Fruit fly (Drosophila melanogaster): ENCODE results near the gene CG15155.

The CG15155 gene

DNA sequence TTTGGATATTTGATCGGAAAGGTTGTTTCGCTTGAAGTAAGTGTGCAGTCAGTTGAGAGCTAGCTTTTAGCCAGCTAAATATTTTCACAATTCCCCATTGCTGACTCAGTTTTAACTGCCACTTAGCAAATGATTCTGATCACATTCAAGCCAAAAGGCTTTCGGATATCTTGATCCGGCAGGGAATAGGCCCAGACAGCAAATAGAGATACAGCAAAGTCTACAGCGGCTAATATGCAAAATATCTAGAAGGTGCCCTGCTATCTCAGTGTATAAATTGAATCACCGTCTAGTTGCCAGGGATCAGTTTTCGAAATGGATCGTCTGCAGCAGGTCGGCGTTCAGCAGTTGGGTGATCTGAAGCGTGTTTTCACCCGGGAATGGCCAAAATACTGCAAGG, at the start of gene CG15155:
CG15155 (plus strand) TSS at position 301 of the 400 bp plus-strand sequence.
- TF ChIP-seq fd96Ca (GFP tag; IDR thresholded peaks at IDR 0.05): no peak
- no peak for TF ChIP-seq EcR (GFP tag; optimal IDR thresholded peaks at IDR 0.05)
- TF ChIP-seq CG12605 (GFP tag; IDR thresholded peaks at IDR 0.05): no peak
- no peak for TF ChIP-seq CG9948 (tag; optimal IDR thresholded peaks at IDR 0.05)
- no peak for TF ChIP-seq Snoo (tag; optimal IDR thresholded peaks at IDR 0.05)

DNA sequence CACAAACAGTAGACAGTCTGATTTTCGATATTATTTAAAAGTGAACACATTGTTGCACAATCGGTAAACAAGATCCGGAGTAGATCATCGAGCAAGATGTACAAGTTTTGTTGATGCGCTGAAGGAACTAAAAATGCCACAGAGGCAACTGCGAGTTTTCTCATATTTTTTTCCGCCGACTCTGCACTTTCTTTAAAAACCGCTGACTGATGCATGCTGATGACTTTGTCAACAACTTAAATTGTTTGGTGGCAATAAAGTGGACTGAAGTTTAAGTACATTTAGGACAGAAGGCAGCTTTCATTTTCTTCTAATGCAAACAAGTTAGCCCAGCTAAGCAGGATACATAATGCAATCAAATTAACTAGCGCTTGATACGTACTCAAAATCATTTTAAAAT, 42.2 kb upstream of the CG15155 start:
- no peak for TF ChIP-seq CG34367 (tag; optimal IDR thresholded peaks at IDR 0.05)

DNA sequence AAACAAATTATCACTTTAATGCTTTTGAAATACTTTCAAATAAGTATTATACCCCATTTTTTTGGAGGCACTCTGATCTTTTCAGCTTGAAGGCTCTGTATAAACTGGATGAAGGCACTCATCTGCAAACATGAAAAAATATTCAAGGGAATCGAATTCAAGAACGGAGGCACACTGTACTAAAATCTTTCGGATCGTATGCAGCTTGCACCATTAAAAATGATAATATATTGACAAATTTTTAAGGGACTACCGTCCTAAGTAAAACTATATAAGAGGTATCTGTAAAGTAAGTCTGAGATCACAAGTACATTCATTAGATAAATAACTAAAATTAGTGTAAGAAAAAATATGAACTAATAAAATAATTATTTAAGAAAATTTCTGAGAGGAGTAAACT, 41.6 kb upstream of the CG15155 start, which contains the start of gene CG44476:
CG44476 (minus strand) TSS at position 101 of the 400 bp plus-strand sequence.
- TF ChIP-seq CG15710 (tag; optimal IDR thresholded peaks at IDR 0.05) (no peak), Ets98B (GFP tag; IDR thresholded peaks at IDR 0.05) (no peak), CG8301 (tag; optimal IDR thresholded peaks at IDR 0.05) (no peak), CG12605 (GFP tag; IDR thresholded peaks at IDR 0.05) (no peak), Pif1A (GFP tag; optimal IDR thresholded peaks at IDR 0.05) (no peak), CG13204 (GFP tag; optimal IDR thresholded peaks at IDR 0.05) (no peak), CG8159 (tag; optimal IDR thresholded peaks at IDR 0.05) (no peak), EcR (GFP tag; optimal IDR thresholded peaks at IDR 0.05) (no peak), CG9948 (tag; optimal IDR thresholded peaks at IDR 0.05) (no peak), Pif1B (GFP tag; optimal IDR thresholded peaks at IDR 0.05) (no peak), fd96Ca (GFP tag; IDR thresholded peaks at IDR 0.05) (no peak), CG10348 (GFP tag; IDR thresholded peaks at IDR 0.05) (no peak), CG17806 (tag; optimal IDR thresholded peaks at IDR 0.05) (no peak), D1 (tag; optimal IDR thresholded peaks at IDR 0.05) (no peak), rn (GFP tag; IDR thresholded peaks at IDR 0.05) (no peak)

DNA sequence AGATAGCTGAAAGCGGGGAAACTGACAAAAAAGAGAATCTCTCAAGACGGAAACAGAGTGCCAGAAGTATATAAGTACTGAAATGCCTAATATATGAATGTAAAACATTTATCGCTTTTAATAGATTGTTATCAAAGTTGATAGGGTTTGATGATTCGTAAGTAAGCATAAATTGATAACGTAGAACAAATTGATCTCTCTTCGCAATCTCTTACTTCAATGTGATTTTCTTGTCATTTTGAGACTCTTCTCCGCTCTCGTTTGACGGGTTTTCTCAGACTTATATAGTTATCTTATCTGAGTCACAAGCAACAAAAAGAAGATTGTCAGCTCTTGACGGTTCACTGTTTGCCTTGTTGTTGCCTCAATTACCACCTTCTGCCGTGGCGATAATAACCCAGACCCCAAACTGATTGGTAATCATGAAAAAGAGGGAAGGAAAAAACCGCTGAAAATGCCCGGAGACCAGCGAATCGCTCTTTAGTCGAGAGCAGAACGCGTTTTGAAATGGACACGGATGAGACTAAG, 40.4 kb upstream of the CG15155 start, which contains the start of gene CG15152:
CG15152 (plus strand) TSS at position 372 of the 528 bp plus-strand sequence.
- TF ChIP-seq CG10348 (GFP tag; IDR thresholded peaks at IDR 0.05) (0 out of 2 replicates have a peak, but pooled peaks have one; percentile 14), Snoo (tag; optimal IDR thresholded peaks at IDR 0.05) (no peak)

DNA sequence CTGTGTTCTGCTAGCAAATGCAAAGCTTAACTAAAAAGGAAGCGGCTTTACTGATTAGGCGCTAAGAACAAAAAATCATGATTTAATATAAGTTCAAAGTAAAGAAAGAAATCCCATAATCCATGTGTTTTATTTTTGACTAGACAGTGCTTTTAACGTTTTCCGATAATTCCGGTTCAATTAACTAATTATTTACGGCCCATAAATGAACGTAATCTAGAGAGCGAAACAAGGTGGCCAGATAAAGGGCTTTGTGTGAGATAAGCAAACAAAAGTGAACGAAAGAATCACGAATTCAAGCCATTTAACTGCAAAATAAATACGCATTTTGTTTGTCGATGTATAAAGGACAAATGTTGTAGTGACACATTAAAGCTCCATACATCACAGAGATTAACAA, 39.5 kb upstream of the CG15155 start:
- TF ChIP-seq rn (GFP tag; IDR thresholded peaks at IDR 0.05) (no peak), CG14655 (GFP tag; optimal IDR thresholded peaks at IDR 0.05) (no peak), CG34367 (tag; optimal IDR thresholded peaks at IDR 0.05) (no peak), CG8159 (tag; optimal IDR thresholded peaks at IDR 0.05) (no peak), CG9948 (tag; optimal IDR thresholded peaks at IDR 0.05) (no peak), D1 (tag; optimal IDR thresholded peaks at IDR 0.05) (no peak), Snoo (tag; optimal IDR thresholded peaks at IDR 0.05) (no peak), Pif1B (GFP tag; optimal IDR thresholded peaks at IDR 0.05) (no peak), gl (tag; optimal IDR thresholded peaks at IDR 0.05) (no peak), Pif1A (GFP tag; optimal IDR thresholded peaks at IDR 0.05) (no peak), CG17806 (tag; optimal IDR thresholded peaks at IDR 0.05) (no peak), fd96Ca (GFP tag; IDR thresholded peaks at IDR 0.05) (no peak), CG32121 (GFP tag; IDR thresholded peaks at IDR 0.05) (no peak), CG13204 (GFP tag; optimal IDR thresholded peaks at IDR 0.05) (no peak), CG4496 (GFP tag; IDR thresholded peaks at IDR 0.05) (no peak), EcR (GFP tag; optimal IDR thresholded peaks at IDR 0.05) (no peak), CG12605 (GFP tag; IDR thresholded peaks at IDR 0.05) (no peak), Ets98B (GFP tag; IDR thresholded peaks at IDR 0.05) (no peak), CG8301 (tag; optimal IDR thresholded peaks at IDR 0.05) (no peak)

DNA sequence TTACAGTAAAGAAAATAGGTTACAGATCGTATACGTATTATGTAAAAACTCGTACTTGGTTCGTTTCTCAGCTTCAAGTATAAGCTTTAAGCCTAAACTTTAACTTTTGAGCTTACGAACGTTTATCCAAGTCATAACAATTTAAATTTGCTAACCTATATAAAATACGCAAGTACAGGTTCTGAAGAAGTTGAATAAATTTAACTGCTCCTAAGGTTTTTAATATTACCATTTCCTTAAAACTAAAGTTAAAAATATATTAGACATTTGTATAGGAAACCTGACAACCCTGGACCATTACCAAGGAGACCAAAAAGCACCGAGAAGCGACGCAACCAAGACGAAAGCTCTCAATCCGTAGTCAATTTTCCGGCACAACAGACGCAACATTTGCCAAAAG, 35.0 kb upstream of the CG15155 start, which contains the start of gene CG5758:
CG5758 (plus strand) TSS at position 353 of the 400 bp plus-strand sequence.
- TF ChIP-seq fd96Ca (GFP tag; IDR thresholded peaks at IDR 0.05) (no peak), EcR (GFP tag; optimal IDR thresholded peaks at IDR 0.05) (no peak), Pif1A (GFP tag; optimal IDR thresholded peaks at IDR 0.05) (peak; percentile 40), Ets98B (GFP tag; IDR thresholded peaks at IDR 0.05) (peak; percentile 44; the same call in 1 of the 2 replicates), Snoo (tag; optimal IDR thresholded peaks at IDR 0.05) (no peak), CG15710 (tag; optimal IDR thresholded peaks at IDR 0.05) (no peak), CG10348 (GFP tag; IDR thresholded peaks at IDR 0.05) (no peak), CG8301 (tag; optimal IDR thresholded peaks at IDR 0.05) (no peak), CG13204 (GFP tag; optimal IDR thresholded peaks at IDR 0.05) (no peak), D1 (tag; optimal IDR thresholded peaks at IDR 0.05) (no peak), CG8159 (tag; optimal IDR thresholded peaks at IDR 0.05) (peak; percentile 16), CG34367 (tag; optimal IDR thresholded peaks at IDR 0.05) (no peak), Pif1B (GFP tag; optimal IDR thresholded peaks at IDR 0.05) (peak; percentile 8), rn (GFP tag; IDR thresholded peaks at IDR 0.05) (no peak)

Measured in whole organism, pupa.